Worm (Caenorhabditis elegans) whole organism, midembryonic: Measurements from ENCODE around the gene T26H5.10.

Source experiments
- T22C8.4 ChIP-seq: fragments of 200-800 bp; sonication (Bioruptor generic); IDR thresholded peaks from 2 replicates; pipeline ENCODE4 v1.3.6; 2022; ENCODE audit warnings: missing genetic modification characterization, missing compliant biosample characterization
- cog-1 ChIP-seq: sonication (generic microtip); optimal IDR thresholded peaks from 2 replicates; lab custom pipeline; 2016; ENCODE audit warnings: missing genetic modification characterization, missing compliant biosample characterization
- flt-1 ChIP-seq: fragments of 200-800 bp; sonication (Bioruptor generic); IDR thresholded peaks from 2 replicates; pipeline ENCODE4 v1.3.6; 2022; ENCODE audit warnings: missing genetic modification characterization, missing compliant biosample characterization
- klf-2 ChIP-seq: fragments of 200-800 bp; sonication (Bioruptor generic); conservative IDR thresholded peaks from 2 replicates; pipeline ENCODE4 v1.3.6; 2022; ENCODE audit warnings: missing genetic modification reagents, missing genetic modification characterization, missing compliant biosample characterization
- med-1 ChIP-seq: sonication (generic microtip); optimal IDR thresholded peaks from 2 replicates; lab custom pipeline; 2017; ENCODE audit warnings: missing genetic modification characterization, mild to moderate bottlenecking, missing compliant biosample characterization, antibody characterized with exemption, missing genetic modification reagents; ENCODE audit not compliant: insufficient read depth
- ref-1 ChIP-seq: fragments of 200-800 bp; sonication (Bioruptor generic); conservative IDR thresholded peaks from 2 replicates; pipeline ENCODE4 v1.3.6; 2022; ENCODE audit warnings: missing genetic modification reagents, missing genetic modification characterization, missing compliant biosample characterization
- tab-1 ChIP-seq: fragments of 200-800 bp; sonication (Bioruptor generic); IDR thresholded peaks from 2 replicates; pipeline ENCODE4 v1.3.6; 2022; ENCODE audit warnings: missing genetic modification characterization, missing compliant biosample characterization
- ztf-23 ChIP-seq: fragments of 200-800 bp; sonication (Bioruptor generic); IDR thresholded peaks from 2 replicates; pipeline ENCODE4 v1.3.6; 2022; ENCODE audit warnings: missing genetic modification reagents, missing genetic modification characterization, missing compliant biosample characterization
- ztf-29 ChIP-seq: fragments of 200-800 bp; sonication (Bioruptor generic); IDR thresholded peaks from 2 replicates; pipeline ENCODE4 v1.3.6; 2022; ENCODE audit warnings: missing genetic modification reagents, missing genetic modification characterization, missing compliant biosample characterization

Gene T26H5.10

DNA sequence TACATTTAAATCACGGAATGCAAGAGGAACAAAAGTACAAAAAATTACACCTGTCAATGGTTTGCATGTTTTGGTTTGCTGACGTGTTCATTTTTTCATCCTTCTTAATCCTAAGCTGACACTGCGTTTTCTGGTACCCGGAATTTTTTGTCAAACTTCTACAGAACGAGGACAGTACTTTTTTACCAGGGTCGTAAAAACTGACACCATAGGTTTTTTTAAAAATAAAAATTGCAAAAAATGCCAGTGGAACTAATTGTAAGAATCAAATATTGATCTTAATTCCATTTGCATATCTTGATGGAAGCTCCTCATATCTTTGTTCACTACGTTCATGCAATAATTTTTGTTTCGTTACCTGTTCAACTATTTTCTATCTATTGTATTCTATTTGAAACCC, 38.7 kb downstream of the T26H5.10 start, which contains the start of gene srh-258:
Gene srh-258 (plus strand): TSS at position 301 of the 400 bp plus-strand sequence.
- TF ChIP-seq cog-1 (tag; lab: Kevin White, UChicago) = no peak
- TF ChIP-seq ztf-23 (GFP tag; lab: Robert Waterston, UW) = no peak
- no peak for TF ChIP-seq ref-1 (GFP tag; lab: Robert Waterston, UW)
- TF ChIP-seq flt-1 (GFP tag; lab: Robert Waterston, UW) = no peak
- no peak for TF ChIP-seq klf-2 (GFP tag; lab: Robert Waterston, UW)
- no peak for TF ChIP-seq ztf-29
- TF ChIP-seq med-1 (GFP tag; lab: Kevin White, UChicago) = no peak
- no peak for TF ChIP-seq tab-1
- no peak for TF ChIP-seq T22C8.4

DNA sequence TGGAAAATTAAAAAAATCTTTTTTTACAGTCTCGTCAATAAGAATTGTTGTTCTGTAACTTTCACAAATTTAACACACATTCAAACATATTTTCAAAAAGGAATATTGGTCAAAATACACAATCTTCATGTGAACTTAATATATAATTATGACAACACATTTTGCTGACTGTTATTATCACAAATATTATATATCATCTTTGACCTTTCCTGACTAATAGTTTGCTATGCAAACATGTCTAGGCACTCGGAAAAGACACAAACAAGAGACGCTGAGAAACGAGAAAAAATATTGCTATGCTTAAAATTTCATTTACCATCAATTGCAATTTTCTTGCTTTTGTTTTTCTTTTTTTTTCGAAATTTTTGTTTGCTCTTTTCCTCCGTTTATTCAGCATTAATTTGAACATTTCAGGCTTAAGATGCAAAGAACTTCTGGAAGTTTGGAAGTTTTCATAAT, 41.7 kb downstream of the T26H5.10 start, which contains the start of gene fbxa-135:
Gene fbxa-135 (plus strand): TSS at position 409 of the 459 bp plus-strand sequence.
- no peak for TF ChIP-seq med-1 (GFP tag; lab: Kevin White, UChicago)
- TF ChIP-seq tab-1 = no peak
- no peak for TF ChIP-seq cog-1 (tag; lab: Kevin White, UChicago)
- no peak for TF ChIP-seq ztf-23 (GFP tag; lab: Robert Waterston, UW)
- TF ChIP-seq T22C8.4 = no peak
- TF ChIP-seq ztf-29 = no peak
- TF ChIP-seq flt-1 (GFP tag; lab: Robert Waterston, UW) = no peak
- TF ChIP-seq klf-2 (GFP tag; lab: Robert Waterston, UW) = no peak
- no peak for TF ChIP-seq ref-1 (GFP tag; lab: Robert Waterston, UW)

- TF ChIP-seq T22C8.4 (no peak), klf-2 (GFP tag; lab: Robert Waterston, UW) (no peak), med-1 (GFP tag; lab: Kevin White, UChicago) (no peak), flt-1 (GFP tag; lab: Robert Waterston, UW) (no peak)
Measured at ce11 chrV:15399691-15400377, 43.8 kb downstream of the T26H5.10 start, which contains the start of the genes T06E6.15 and sri-7. TSS of gene T06E6.15 (minus strand) at chrV:15399791. TSS of gene sri-7 (plus strand) at chrV:15400327.

ce11 chrV:15398728-15399127, 44.9 kb downstream of the T26H5.10 start, which contains the start of gene fbxa-199:
TSS of gene fbxa-199 (minus strand) at chrV:15398828.
- no peak for TF ChIP-seq T22C8.4
- TF ChIP-seq ref-1 (GFP tag; lab: Robert Waterston, UW) = no peak
- TF ChIP-seq flt-1 (GFP tag; lab: Robert Waterston, UW) = no peak
- no peak for TF ChIP-seq tab-1
- TF ChIP-seq klf-2 (GFP tag; lab: Robert Waterston, UW) = no peak
- TF ChIP-seq med-1 (GFP tag; lab: Kevin White, UChicago) = no peak
- no peak for TF ChIP-seq ztf-23 (GFP tag; lab: Robert Waterston, UW)
- no peak for TF ChIP-seq cog-1 (tag; lab: Kevin White, UChicago)
- no peak for TF ChIP-seq ztf-29

- no peak for TF ChIP-seq tab-1
- TF ChIP-seq T22C8.4 = no peak
Measured at ce11 chrV:15397139-15397538, 46.5 kb downstream of the T26H5.10 start.

- TF ChIP-seq flt-1 (GFP tag; lab: Robert Waterston, UW) = no peak
- no peak for TF ChIP-seq ztf-23 (GFP tag; lab: Robert Waterston, UW)
- no peak for TF ChIP-seq T22C8.4
- TF ChIP-seq klf-2 (GFP tag; lab: Robert Waterston, UW) = no peak
- no peak for TF ChIP-seq tab-1
- no peak for TF ChIP-seq ref-1 (GFP tag; lab: Robert Waterston, UW)
- no peak for TF ChIP-seq ztf-29
- no peak for TF ChIP-seq cog-1 (tag; lab: Kevin White, UChicago)
- no peak for TF ChIP-seq med-1 (GFP tag; lab: Kevin White, UChicago)
Measured at ce11 chrV:15395347-15395746, 48.3 kb downstream of the T26H5.10 start, which contains the start of gene cyb-3. TSS of gene cyb-3 (plus strand) at chrV:15395696.

- TF ChIP-seq ref-1 (GFP tag; lab: Robert Waterston, UW) (no peak), flt-1 (GFP tag; lab: Robert Waterston, UW) (no peak), ztf-29 (no peak), tab-1 (no peak), ztf-23 (GFP tag; lab: Robert Waterston, UW) (no peak), cog-1 (tag; lab: Kevin White, UChicago) (no peak)
Measured at ce11 chrV:15394906-15395305, 48.7 kb downstream of the T26H5.10 start, which contains the start of gene T06E6.1. TSS of gene T06E6.1 (minus strand) at chrV:15394961.
